Fruit fly (Drosophila melanogaster): ENCODE data around the gene CG15539.

- TF ChIP-seq ttk (optimal IDR thresholded peaks at IDR 0.05) = no peak
- TF ChIP-seq Myc (optimal IDR thresholded peaks at IDR 0.05) = no peak
Observed at dm6 chr3R:30507723-30508122, 1.9 kb downstream of the CG15539 start, which contains the start of gene CG34041.
